Worm (Caenorhabditis elegans) whole organism, L1 larva: ENCODE measurements around the gene C07B5.3.

ENCODE experiments used
- C04F5.9 ChIP-seq: sonication (generic microtip); optimal IDR thresholded peaks from 2 replicates; lab custom pipeline; 2016; ENCODE audit warnings: missing genetic modification characterization, missing compliant biosample characterization
- aly-2 ChIP-seq: fragments of 150-350 bp; optimal IDR thresholded peaks from 2 replicates; lab custom pipeline; 2014; ENCODE audit warnings: missing biosample characterization, missing genetic modification characterization
- jun-1 ChIP-seq: fragments of 150-350 bp; optimal IDR thresholded peaks from 2 replicates; lab custom pipeline; 2014; ENCODE audit warnings: missing biosample characterization, missing genetic modification reagents, missing genetic modification characterization
- lin-13 ChIP-seq: fragments of 150-350 bp; optimal IDR thresholded peaks from 2 replicates; lab custom pipeline; 2014; ENCODE audit warnings: missing biosample characterization, missing genetic modification reagents, missing genetic modification characterization
- lin-15B ChIP-seq: fragments of 150-350 bp; sonication (generic microtip); optimal IDR thresholded peaks from 3 replicates; lab custom pipeline; 2014; ENCODE audit warnings: missing biosample characterization, missing genetic modification characterization
- nhr-237 ChIP-seq: fragments of 150-350 bp; optimal IDR thresholded peaks from 2 replicates; lab custom pipeline; 2014; ENCODE audit warnings: missing biosample characterization, missing genetic modification characterization

- TF ChIP-seq jun-1 (tag; lab: Kevin White, UChicago) (no peak), C04F5.9 (tag; lab: Kevin White, UChicago) (no peak), aly-2 (tag; lab: Kevin White, UChicago) (no peak), lin-13 (GFP tag; lab: Kevin White, UChicago) (no peak), lin-15B (no peak), nhr-237 (tag; lab: Kevin White, UChicago) (no peak)
These were observed 8.6 kb upstream of the C07B5.3 start for ce11 chrX:9531640-9532039.
